Worm (Caenorhabditis elegans) whole organism, L2 larva: Measurements from ENCODE around the gene F13A7.14.

Source experiments
- C34F6.9 ChIP-seq: fragments of 150-350 bp; optimal IDR thresholded peaks from 2 replicates; lab custom pipeline; 2014; ENCODE audit warnings: missing biosample characterization, missing genetic modification characterization
- F13H6.1 ChIP-seq: sonication (generic microtip); optimal IDR thresholded peaks from 2 replicates; lab custom pipeline; 2016; ENCODE audit warnings: missing genetic modification characterization, missing compliant biosample characterization
- Y55F3AM.14 ChIP-seq: fragments of 200-800 bp; sonication (Bioruptor generic); optimal IDR thresholded peaks from 2 replicates; lab custom pipeline; 2018; ENCODE audit warnings: mild to moderate bottlenecking, missing genetic modification characterization, missing compliant biosample characterization
- ZK546.5 ChIP-seq: sonication (generic microtip); optimal IDR thresholded peaks from 2 replicates; lab custom pipeline; 2017; ENCODE audit warnings: missing biosample characterization, missing genetic modification characterization
- alr-1 ChIP-seq: fragments of 150-350 bp; optimal IDR thresholded peaks from 2 replicates; lab custom pipeline; 2014; ENCODE audit warnings: missing biosample characterization, missing genetic modification characterization
- blmp-1 ChIP-seq: sonication (generic microtip); optimal IDR thresholded peaks from 2 replicates; lab custom pipeline; 2017; ENCODE audit warnings: missing genetic modification characterization, mild to moderate bottlenecking, missing compliant biosample characterization, antibody characterized with exemption, moderate library complexity; ENCODE audit not compliant: insufficient read depth
- ceh-16 ChIP-seq: fragments of 150-350 bp; optimal IDR thresholded peaks from 2 replicates; lab custom pipeline; 2014; ENCODE audit warnings: missing biosample characterization, missing genetic modification characterization
- ceh-82 ChIP-seq: fragments of 150-350 bp; optimal IDR thresholded peaks from 2 replicates; lab custom pipeline; 2014; ENCODE audit warnings: missing biosample characterization, missing genetic modification characterization
- crh-2 ChIP-seq: sonication (generic microtip); optimal IDR thresholded peaks from 2 replicates; lab custom pipeline; 2017; ENCODE audit warnings: missing biosample characterization, missing genetic modification characterization
- dmd-4 ChIP-seq: sonication (generic microtip); optimal IDR thresholded peaks from 2 replicates; lab custom pipeline; 2017; ENCODE audit warnings: missing biosample characterization, missing genetic modification characterization
- egl-27 ChIP-seq: sonication (generic microtip); optimal IDR thresholded peaks from 3 replicates; lab custom pipeline; 2017; ENCODE audit warnings: missing biosample characterization, missing genetic modification reagents, missing genetic modification characterization
- elt-1 ChIP-seq: fragments of 150-350 bp; optimal IDR thresholded peaks from 2 replicates; lab custom pipeline; 2014; ENCODE audit warnings: missing biosample characterization, missing genetic modification characterization
- elt-3 ChIP-seq: sonication (generic microtip); optimal IDR thresholded peaks from 2 replicates; lab custom pipeline; 2017; ENCODE audit warnings: missing biosample characterization, missing genetic modification characterization
- fos-1 ChIP-seq: fragments of 150-350 bp; optimal IDR thresholded peaks from 2 replicates; lab custom pipeline; 2014; ENCODE audit warnings: missing biosample characterization, missing genetic modification characterization
- gmeb-1 ChIP-seq: fragments of 150-350 bp; optimal IDR thresholded peaks from 2 replicates; lab custom pipeline; 2014; ENCODE audit warnings: missing biosample characterization, missing genetic modification characterization
- lsy-2 ChIP-seq, 2 experiments: fragments of 150-350 bp in 1 of 2; sonication (generic microtip) in 1 of 2; optimal IDR thresholded peaks; 2 replicates each; lab custom pipeline; 2014 to 2017; ENCODE audit warnings: missing biosample characterization in 2 of 2, missing genetic modification characterization in 2 of 2
- mab-5 ChIP-seq: fragments of 150-350 bp; optimal IDR thresholded peaks from 2 replicates; lab custom pipeline; 2014; ENCODE audit warnings: missing biosample characterization, missing genetic modification characterization
- mbf-1 ChIP-seq: sonication (generic microtip); optimal IDR thresholded peaks from 2 replicates; lab custom pipeline; 2017; ENCODE audit warnings: missing biosample characterization, missing genetic modification characterization
- mdl-1 ChIP-seq, 2 experiments: fragments of 150-350 bp in 1 of 2; sonication (generic microtip) in 1 of 2; optimal IDR thresholded peaks; 2 replicates each; lab custom pipeline; 2017; ENCODE audit warnings: missing biosample characterization in 2 of 2, missing genetic modification characterization in 2 of 2
- nhr-10 ChIP-seq: sonication (generic microtip); optimal IDR thresholded peaks from 2 replicates; lab custom pipeline; 2017; ENCODE audit warnings: missing biosample characterization, missing genetic modification characterization
- nhr-12 ChIP-seq: fragments of 150-350 bp; optimal IDR thresholded peaks from 2 replicates; lab custom pipeline; 2014; ENCODE audit warnings: missing biosample characterization, missing genetic modification characterization
- nhr-129 ChIP-seq: fragments of 150-350 bp; optimal IDR thresholded peaks from 2 replicates; lab custom pipeline; 2014; ENCODE audit warnings: missing biosample characterization, missing genetic modification characterization
- nhr-21 ChIP-seq: fragments of 150-350 bp; optimal IDR thresholded peaks from 2 replicates; lab custom pipeline; 2014; ENCODE audit warnings: missing biosample characterization, missing genetic modification characterization
- nhr-23 ChIP-seq: fragments of 150-350 bp; optimal IDR thresholded peaks from 2 replicates; lab custom pipeline; 2014; ENCODE audit warnings: missing biosample characterization, missing genetic modification reagents, missing genetic modification characterization
- nhr-237 ChIP-seq: fragments of 150-350 bp; optimal IDR thresholded peaks from 2 replicates; lab custom pipeline; 2014; ENCODE audit warnings: missing biosample characterization, missing genetic modification characterization
- nhr-25 ChIP-seq: fragments of 150-350 bp; sonication (generic microtip); optimal IDR thresholded peaks from 3 replicates; lab custom pipeline; 2014; ENCODE audit warnings: missing biosample characterization, missing genetic modification characterization
- nhr-6 ChIP-seq: fragments of 150-350 bp; optimal IDR thresholded peaks from 2 replicates; lab custom pipeline; 2014; ENCODE audit warnings: missing biosample characterization, missing genetic modification characterization
- peb-1 ChIP-seq: fragments of 150-350 bp; optimal IDR thresholded peaks from 2 replicates; lab custom pipeline; 2014; ENCODE audit warnings: missing biosample characterization, missing genetic modification characterization
- sem-4 ChIP-seq: fragments of 150-350 bp; optimal IDR thresholded peaks from 2 replicates; lab custom pipeline; 2014; ENCODE audit warnings: missing biosample characterization, missing genetic modification reagents, missing genetic modification characterization
- skn-1 ChIP-seq: sonication (generic microtip); optimal IDR thresholded peaks from 2 replicates; lab custom pipeline; 2017; ENCODE audit warnings: missing biosample characterization, missing genetic modification characterization
- sma-3 ChIP-seq: sonication (generic microtip); optimal IDR thresholded peaks from 2 replicates; lab custom pipeline; 2016; ENCODE audit warnings: missing genetic modification reagents, missing genetic modification characterization, missing compliant biosample characterization
- sma-9 ChIP-seq, 2 experiments: fragments of 150-350 bp in 1 of 2; sonication (generic microtip) in 1 of 2; optimal IDR thresholded peaks; 2 replicates each; lab custom pipeline; 2014 to 2016; ENCODE audit warnings: missing genetic modification characterization in 2 of 2, mild to moderate bottlenecking in 1 of 2, missing biosample characterization in 1 of 2, missing compliant biosample characterization in 1 of 2, missing genetic modification reagents in 1 of 2, moderate library complexity in 1 of 2
- snpc-4 ChIP-seq: fragments of 150-350 bp; optimal IDR thresholded peaks from 2 replicates; lab custom pipeline; 2014; ENCODE audit warnings: missing biosample characterization, missing genetic modification characterization
- unc-39 ChIP-seq: fragments of 150-350 bp; optimal IDR thresholded peaks from 2 replicates; lab custom pipeline; 2014; ENCODE audit warnings: missing biosample characterization, missing genetic modification characterization
- unc-55 ChIP-seq: fragments of 150-350 bp; sonication (generic microtip); optimal IDR thresholded peaks from 3 replicates; lab custom pipeline; 2014; ENCODE audit warnings: missing biosample characterization, missing genetic modification reagents, missing genetic modification characterization
- unc-62 ChIP-seq: fragments of 150-350 bp; optimal IDR thresholded peaks from 2 replicates; lab custom pipeline; 2014; ENCODE audit warnings: missing biosample characterization, missing genetic modification reagents, missing genetic modification characterization
- zag-1 ChIP-seq: fragments of 150-350 bp; optimal IDR thresholded peaks from 2 replicates; lab custom pipeline; 2014; ENCODE audit warnings: missing biosample characterization, missing genetic modification characterization
- ztf-1 ChIP-seq: fragments of 200-800 bp; sonication (Bioruptor generic); conservative IDR thresholded peaks from 2 replicates; pipeline ENCODE4 v1.3.6; 2022; ENCODE audit warnings: missing genetic modification characterization, missing compliant biosample characterization
- ztf-4 ChIP-seq: fragments of 150-350 bp; optimal IDR thresholded peaks from 2 replicates; lab custom pipeline; 2014; ENCODE audit warnings: missing biosample characterization, missing genetic modification characterization

The F13A7.14 gene

DNA sequence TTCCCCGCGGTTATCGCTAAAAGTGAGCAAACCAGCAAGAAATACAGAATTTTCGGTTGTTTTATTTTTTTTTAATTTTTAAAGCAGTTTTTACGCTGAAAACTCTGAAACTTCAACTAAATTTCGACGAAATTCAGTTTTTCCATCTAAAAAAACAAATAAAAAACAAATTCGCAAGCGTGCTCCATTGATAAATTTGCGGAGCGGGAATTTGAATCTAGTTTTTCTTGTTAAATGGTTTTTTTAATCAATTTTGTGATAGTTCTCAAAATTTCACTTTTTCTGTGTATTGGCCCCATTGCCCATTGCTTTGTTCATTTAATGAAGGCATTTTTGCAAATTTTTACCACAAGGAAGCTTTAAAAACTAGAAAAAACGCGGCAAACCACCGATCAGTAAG is 44.9 kb upstream of the F13A7.14 start:
- TF ChIP-seq skn-1 (tag; lab: Kevin White, UChicago) (no peak), C34F6.9 (tag; lab: Kevin White, UChicago) (no peak), nhr-129 (no peak), mdl-1 (tag; optimal IDR thresholded peaks at IDR 0.05; lab: Kevin White, UChicago) (no peak)

DNA sequence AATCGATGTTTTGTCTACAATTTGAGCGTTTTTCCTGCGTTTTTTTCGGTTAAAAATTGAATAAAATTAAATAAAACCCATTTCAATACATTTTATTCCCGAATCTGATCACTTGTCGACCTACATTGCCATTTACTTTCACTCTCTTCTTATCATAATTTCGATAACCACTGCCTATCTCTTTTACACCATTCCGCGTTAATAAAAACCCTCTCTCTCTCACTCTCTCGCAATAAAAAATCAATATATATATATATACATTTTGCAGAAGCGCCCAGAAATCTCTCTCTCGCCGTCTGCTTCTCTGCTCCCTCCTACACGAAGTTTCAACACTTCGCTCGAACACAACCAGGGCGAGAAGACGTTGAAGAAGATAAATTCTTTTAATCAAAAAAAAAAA is 44.4 kb upstream of the F13A7.14 start, which contains the start of gene pptr-1:
TSS of gene pptr-1 (plus strand) at position 269 of the 400 bp plus-strand sequence.
- peak; percentile 86 for TF ChIP-seq blmp-1
- no peak for TF ChIP-seq mdl-1 (tag; optimal IDR thresholded peaks at IDR 0.05; lab: Kevin White, UChicago)
- TF ChIP-seq crh-2 (tag; lab: Kevin White, UChicago): peak; percentile 12
- no peak for TF ChIP-seq nhr-21 (tag; lab: Kevin White, UChicago)
- TF ChIP-seq fos-1 (tag; lab: Kevin White, UChicago): peak; percentile 70
- no peak for TF ChIP-seq peb-1 (tag; lab: Kevin White, UChicago)
- no peak for TF ChIP-seq nhr-237

DNA sequence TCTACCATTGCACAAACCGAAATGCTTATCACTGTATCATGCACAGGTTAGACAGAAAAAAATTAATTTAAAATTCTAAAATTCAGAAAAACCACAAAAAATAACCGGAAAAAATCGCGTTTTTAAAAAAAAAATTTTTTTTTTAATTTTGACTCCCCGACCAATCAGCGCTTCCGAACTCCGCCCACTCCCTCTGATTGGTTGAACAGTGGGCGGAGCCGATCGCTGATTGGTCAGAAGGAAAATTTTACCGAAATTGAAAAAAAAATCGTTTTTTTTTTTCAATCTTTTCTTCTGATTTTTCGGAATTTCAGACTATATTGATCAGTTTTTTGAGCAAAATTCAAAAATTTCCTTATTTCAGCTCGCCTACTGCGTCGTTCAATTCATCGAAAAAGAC is 40.3 kb upstream of the F13A7.14 start:
- TF ChIP-seq blmp-1 (no peak), ztf-4 (tag; lab: Kevin White, UChicago) (no peak), nhr-23 (no peak), mab-5 (tag; lab: Kevin White, UChicago) (no peak), snpc-4 (no peak), alr-1 (tag; lab: Kevin White, UChicago) (no peak), lsy-2 (tag; optimal IDR thresholded peaks at IDR 0.05; lab: Kevin White, UChicago) (no peak)

DNA sequence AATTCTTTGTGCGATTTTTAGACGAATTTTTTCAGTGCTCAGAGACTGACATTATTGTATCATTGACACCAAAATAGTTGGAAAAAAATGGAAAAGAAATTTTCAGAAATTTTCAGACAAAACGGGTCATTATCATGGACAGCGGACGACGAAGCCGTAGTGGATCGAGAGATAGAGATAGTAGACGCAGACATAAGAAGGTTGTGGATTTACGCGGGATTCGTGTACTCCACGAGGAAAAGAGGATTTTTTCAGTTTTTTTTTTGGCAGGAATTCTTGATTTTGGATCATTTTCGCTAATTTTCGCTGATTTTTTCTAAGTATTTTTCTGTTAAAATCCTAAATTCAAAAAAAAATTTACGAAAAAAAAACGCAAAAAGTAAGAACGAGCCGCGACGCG is 34.1 kb upstream of the F13A7.14 start, which contains the start of gene W08G11.3:
TSS of gene W08G11.3 (plus strand) at position 107 of the 400 bp plus-strand sequence.
- TF ChIP-seq nhr-129 (peak; percentile 11), elt-1 (tag; lab: Kevin White, UChicago) (no peak)
- TF ChIP-seq, all 48 proteins: peak for 1

DNA sequence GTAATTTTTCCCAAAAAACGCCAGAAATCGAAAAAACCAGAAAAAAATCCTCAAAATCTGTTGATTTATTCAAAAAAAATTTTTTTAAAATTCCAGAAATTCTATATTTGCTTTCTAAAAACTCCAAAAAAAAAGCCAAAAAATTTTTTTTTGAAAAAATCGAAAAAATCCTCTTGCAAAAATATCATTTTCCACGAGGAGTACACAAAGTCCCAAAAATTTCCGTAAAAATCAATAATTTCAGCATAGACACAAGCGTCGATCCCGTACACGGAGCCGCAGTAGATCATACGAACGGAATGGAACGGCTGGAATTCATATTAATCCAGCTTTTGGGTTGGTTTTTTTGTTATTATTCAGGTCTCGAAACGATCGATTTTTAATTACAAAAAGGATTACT is 33.5 kb upstream of the F13A7.14 start:
- TF ChIP-seq nhr-6 (tag; lab: Kevin White, UChicago) (no peak), ztf-1 (GFP tag; lab: Robert Waterston, UW) (no peak), ceh-16 (tag; lab: Kevin White, UChicago) (no peak), crh-2 (tag; lab: Kevin White, UChicago) (no peak), Y55F3AM.14 (GFP tag; lab: Kevin White, UChicago) (no peak), dmd-4 (tag; lab: Kevin White, UChicago) (no peak), ceh-82 (tag; lab: Kevin White, UChicago) (no peak), nhr-237 (no peak), C34F6.9 (tag; lab: Kevin White, UChicago) (no peak), egl-27 (no peak), unc-55 (GFP tag; lab: Kevin White, UChicago) (no peak), alr-1 (tag; lab: Kevin White, UChicago) (no peak), skn-1 (tag; lab: Kevin White, UChicago) (no peak), sem-4 (tag; lab: Kevin White, UChicago) (no peak), peb-1 (tag; lab: Kevin White, UChicago) (no peak), sma-9 (GFP tag; optimal IDR thresholded peaks at IDR 0.05; lab: Kevin White, UChicago) (no peak), sma-9 (tag; optimal IDR thresholded peaks at IDR 0.05; lab: Kevin White, UChicago) (no peak), blmp-1 (no peak), ztf-4 (tag; lab: Kevin White, UChicago) (no peak)

DNA sequence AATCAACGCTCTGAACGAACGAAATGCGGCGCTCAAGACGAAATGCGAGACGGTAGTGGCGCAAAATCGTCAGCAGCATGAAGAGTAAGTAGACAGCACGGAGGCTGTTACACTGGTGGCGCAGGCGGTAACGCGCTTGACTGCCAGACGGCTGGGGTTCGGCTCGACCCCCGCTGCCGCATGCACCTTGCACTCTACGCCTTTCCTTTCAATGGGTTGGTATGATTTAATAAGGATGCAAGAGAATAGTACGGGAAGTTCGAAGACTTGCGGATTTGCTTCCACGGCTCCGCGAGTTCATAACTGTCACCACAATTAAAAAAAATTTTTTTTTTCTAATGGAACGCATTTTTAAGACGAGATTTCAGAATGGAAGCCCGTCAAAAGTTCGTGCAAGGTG is 31.7 kb upstream of the F13A7.14 start:
- TF ChIP-seq gmeb-1 (tag; lab: Kevin White, UChicago) (peak; percentile 73), snpc-4 (peak; percentile 70), nhr-23 (no peak), egl-27 (peak; percentile 72), fos-1 (tag; lab: Kevin White, UChicago) (peak; percentile 71), zag-1 (tag; lab: Kevin White, UChicago) (peak; percentile 26), sem-4 (tag; lab: Kevin White, UChicago) (no peak), mdl-1 (tag; optimal IDR thresholded peaks at IDR 0.05; lab: Kevin White, UChicago) (no peak), unc-62 (no peak), ZK546.5 (tag; lab: Kevin White, UChicago) (no peak), F13H6.1 (tag; lab: Kevin White, UChicago) (peak; percentile 72), C34F6.9 (tag; lab: Kevin White, UChicago) (peak; percentile 45), blmp-1 (peak; percentile 19), unc-39 (tag; lab: Kevin White, UChicago) (no peak), sma-3 (peak; percentile 78), nhr-12 (tag; lab: Kevin White, UChicago) (no peak), alr-1 (tag; lab: Kevin White, UChicago) (no peak), ztf-1 (GFP tag; lab: Robert Waterston, UW) (no peak), nhr-25 (tag; lab: Kevin White, UChicago) (no peak), nhr-10 (tag; lab: Kevin White, UChicago) (no peak), sma-9 (GFP tag; optimal IDR thresholded peaks at IDR 0.05; lab: Kevin White, UChicago) (peak; percentile 84), sma-9 (tag; optimal IDR thresholded peaks at IDR 0.05; lab: Kevin White, UChicago) (no peak), elt-3 (tag; lab: Kevin White, UChicago) (no peak), nhr-21 (tag; lab: Kevin White, UChicago) (peak; percentile 54), crh-2 (tag; lab: Kevin White, UChicago) (peak; percentile 68), Y55F3AM.14 (GFP tag; lab: Kevin White, UChicago) (peak; percentile 70), mbf-1 (tag; lab: Kevin White, UChicago) (no peak), unc-55 (GFP tag; lab: Kevin White, UChicago) (peak; percentile 67), nhr-129 (peak; percentile 90), lsy-2 (tag; optimal IDR thresholded peaks at IDR 0.05; lab: Kevin White, UChicago) (peak; percentile 16 to 55)
